Worm (Caenorhabditis elegans) whole organism, dauer: ENCODE results near the gene Y46C8AL.11.
"Not testable (repeated sequence)": the region's sequence is repeated elsewhere in the genome, so short reads cannot be mapped to it uniquely, and the experiment has no call there.

Experiments used
- unc-62 ChIP-seq: sonication (generic microtip); optimal IDR thresholded peaks from 2 replicates; lab custom pipeline; 2017; ENCODE audit warnings: missing biosample characterization, missing genetic modification reagents, missing genetic modification characterization

The Y46C8AL.11 gene

ce11 chrIV:3921898-3922297, 21.2 kb upstream of the Y46C8AL.11 start, which contains the start of gene clec-67:
Gene clec-67 (plus strand): TSS chrIV:3922165.
- TF ChIP-seq unc-62 = no peak

DNA sequence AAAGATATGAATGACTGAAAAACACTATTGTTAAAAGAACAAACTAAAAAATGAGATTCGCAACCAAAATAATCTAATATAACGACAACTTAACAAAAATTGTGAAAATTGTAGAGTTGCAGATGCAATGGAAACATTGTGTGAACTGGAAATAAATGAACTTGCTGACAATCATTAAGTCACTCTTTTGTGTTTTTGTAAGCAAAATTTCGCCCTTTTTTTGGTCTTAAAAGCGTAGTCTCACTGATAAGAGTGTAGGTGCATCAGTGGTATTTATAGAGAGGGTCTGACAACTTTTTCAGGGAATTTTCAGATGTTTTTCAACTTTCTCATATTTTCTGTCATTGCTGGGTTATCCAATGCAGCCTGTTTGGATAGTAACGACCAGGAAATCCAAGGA, 17.0 kb upstream of the Y46C8AL.11 start, which contains the start of gene clec-68:
Gene clec-68 (plus strand): TSS at position 301 of the 400 bp plus-strand sequence.
- TF ChIP-seq unc-62 = no peak

DNA sequence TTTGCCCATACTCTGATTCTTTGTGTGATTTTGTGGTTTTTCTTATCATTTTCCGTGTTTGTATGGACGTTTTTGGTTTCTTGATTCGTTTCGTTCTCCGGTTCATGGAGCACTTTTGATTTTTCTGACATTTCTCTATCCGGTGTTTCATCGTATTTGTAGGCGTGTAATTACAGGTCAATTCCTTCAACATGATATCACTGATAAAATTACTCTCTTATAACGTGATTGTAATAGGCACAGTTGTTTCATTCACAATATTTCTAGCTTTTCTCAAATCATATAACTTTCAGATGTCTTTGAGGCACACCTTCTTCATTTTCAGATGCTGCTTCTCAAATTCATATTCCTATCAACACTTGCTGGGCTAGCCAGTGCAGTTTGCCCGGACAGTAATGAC, 10.7 kb upstream of the Y46C8AL.11 start, which contains the start of gene clec-70:
Gene clec-70 (plus strand): TSS at position 301 of the 400 bp plus-strand sequence.
- not testable (repeated sequence) for TF ChIP-seq unc-62

ce11 chrIV:3937097-3937496, 6.0 kb upstream of the Y46C8AL.11 start, which contains the start of gene clec-71:
Gene clec-71 (plus strand): TSS chrIV:3937458.
- no peak for TF ChIP-seq unc-62

ce11 chrIV:3941658-3942328, 1.3 kb upstream of the Y46C8AL.11 start, which contains the start of gene clec-174:
Gene clec-174 (minus strand): TSS chrIV:3941708.
- TF ChIP-seq unc-62 = no peak

ce11 chrIV:3944459-3944858, 1.4 kb downstream of the Y46C8AL.11 start, which contains the start of gene clec-72:
Gene clec-72 (plus strand): TSS chrIV:3944816.
- no peak for TF ChIP-seq unc-62

DNA sequence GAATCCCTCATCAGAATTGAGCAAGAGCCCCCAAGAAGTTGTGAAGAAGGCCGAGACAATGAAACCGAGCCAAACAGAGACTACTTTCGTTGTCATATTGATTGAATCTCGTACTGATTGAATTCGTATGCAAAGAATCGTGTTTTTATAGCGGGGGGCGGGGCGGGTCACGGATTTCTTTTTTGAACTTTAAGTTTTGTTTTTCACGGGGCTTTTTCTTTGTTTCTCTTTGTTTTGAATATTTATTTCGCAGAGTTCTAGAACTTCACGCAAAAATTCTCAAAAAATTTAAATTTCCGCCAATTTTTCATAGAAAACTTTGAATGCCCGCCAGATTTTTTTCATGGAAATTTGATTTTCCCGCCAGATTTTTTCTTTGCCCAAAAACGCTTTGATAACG, 13.0 kb downstream of the Y46C8AL.11 start, which contains the start of gene clec-73:
Gene clec-73 (minus strand): TSS at position 101 of the 400 bp plus-strand sequence.
- TF ChIP-seq unc-62 = no peak

ce11 chrIV:3956705-3957104, 13.6 kb downstream of the Y46C8AL.11 start, which contains the start of gene clec-74:
Gene clec-74 (plus strand): TSS chrIV:3957005.
- no peak for TF ChIP-seq unc-62

DNA sequence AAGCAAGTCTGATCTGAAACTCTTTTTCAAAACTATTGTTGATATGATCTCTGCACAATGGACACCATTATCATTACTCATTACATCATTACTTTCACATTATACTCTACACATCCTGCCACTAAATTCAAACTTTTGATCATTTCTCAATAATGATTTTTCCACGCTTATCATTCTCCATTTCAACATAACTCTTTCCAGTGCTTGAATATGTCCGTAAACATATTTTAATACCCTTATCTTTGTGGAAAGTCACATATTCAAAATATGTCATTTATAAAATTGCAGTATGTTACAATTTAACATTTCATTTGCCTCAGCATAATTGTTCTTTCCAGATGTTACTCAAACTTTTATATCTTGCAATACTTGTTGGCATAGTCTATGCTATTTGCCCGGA, 17.3 kb downstream of the Y46C8AL.11 start, which contains the start of gene clec-75:
Gene clec-75 (plus strand): TSS at position 339 of the 400 bp plus-strand sequence.
- no peak for TF ChIP-seq unc-62

- TF ChIP-seq unc-62 = no peak
Measured at ce11 chrIV:3962584-3962983, 19.5 kb downstream of the Y46C8AL.11 start, which contains the start of gene Y46C8AM.1. Gene Y46C8AM.1 (plus strand): TSS chrIV:3962884.

DNA sequence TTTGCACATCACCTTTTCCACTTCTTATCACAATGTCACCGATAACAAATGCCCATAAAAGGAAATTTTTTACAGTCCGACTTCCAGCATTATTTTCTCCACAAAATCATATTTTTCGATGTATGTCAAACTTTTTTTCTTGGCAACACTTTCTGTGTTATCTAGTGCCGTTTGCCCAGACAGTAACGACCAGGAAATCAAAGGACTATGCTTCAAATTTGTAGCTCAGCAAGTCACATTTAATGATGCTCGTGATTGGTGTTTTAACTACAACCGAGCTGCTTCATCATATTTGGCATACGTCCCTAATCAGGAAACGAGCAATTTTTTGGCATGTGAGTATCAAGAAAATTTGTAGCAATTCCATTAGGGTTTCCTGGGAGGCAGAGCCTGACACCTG, 20.4 kb downstream of the Y46C8AL.11 start:
- no peak for TF ChIP-seq unc-62

ce11 chrIV:3965013-3965412, 21.9 kb downstream of the Y46C8AL.11 start, which contains the start of gene clec-76:
Gene clec-76 (plus strand): TSS chrIV:3965246.
- TF ChIP-seq unc-62 = no peak

- no peak for TF ChIP-seq unc-62
Measured at ce11 chrIV:3973049-3973448, 29.9 kb downstream of the Y46C8AL.11 start, which contains the start of gene clec-79. Gene clec-79 (plus strand): TSS chrIV:3973349.

ce11 chrIV:3977965-3978523, 34.9 kb downstream of the Y46C8AL.11 start, which contains the start of gene srh-220:
Gene srh-220 (minus strand): TSS chrIV:3978015.
- no peak for TF ChIP-seq unc-62

- no peak for TF ChIP-seq unc-62
Measured at ce11 chrIV:3979525-3979924, 36.4 kb downstream of the Y46C8AL.11 start, which contains the start of gene srh-222. Gene srh-222 (plus strand): TSS chrIV:3979825.

ce11 chrIV:3981601-3982000, 38.5 kb downstream of the Y46C8AL.11 start, which contains the start of gene srh-223:
Gene srh-223 (plus strand): TSS chrIV:3981901.
- no peak for TF ChIP-seq unc-62

DNA sequence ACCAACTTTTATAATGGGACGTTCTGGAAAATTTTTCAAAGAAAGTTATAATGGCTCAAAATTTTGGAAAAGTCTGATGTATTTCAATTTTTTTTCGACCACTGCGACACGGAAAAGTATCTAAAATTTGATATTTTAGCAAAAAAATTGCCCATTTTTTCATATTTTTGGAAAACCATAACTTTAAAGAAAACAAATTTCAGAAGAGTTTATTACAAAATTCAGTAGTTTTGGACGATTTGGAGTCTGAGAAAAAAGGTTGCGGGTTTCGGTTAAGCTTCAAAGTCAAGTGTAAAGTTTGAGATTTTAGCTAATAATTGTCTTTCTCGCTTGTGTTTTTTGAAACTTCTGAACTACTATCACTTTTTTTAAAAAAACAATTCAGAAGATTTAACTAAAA, 45.0 kb downstream of the Y46C8AL.11 start:
- TF ChIP-seq unc-62 = no peak
